Fruit fly (Drosophila melanogaster) whole organism, embryonic: ENCODE measurements around the gene ENGase.

Experiments
- ATbp ChIP-seq: fragments of 200-800 bp; sonication (Bioruptor generic); optimal IDR thresholded peaks from 2 replicates; lab custom pipeline; 2017; ENCODE audit warnings: missing biosample characterization, mild to moderate bottlenecking, missing genetic modification characterization, missing genetic modification reagents
- Abd-B ChIP-seq: fragments of 200-800 bp; sonication (Bioruptor generic); optimal IDR thresholded peaks from 2 replicates; lab custom pipeline; 2018; ENCODE audit warnings: missing biosample characterization, mild to moderate bottlenecking, missing genetic modification characterization, moderate library complexity
- Blimp-1 ChIP-seq: fragments of 200-800 bp; sonication (Bioruptor generic); optimal IDR thresholded peaks from 3 replicates; lab custom pipeline; 2018; ENCODE audit warnings: missing biosample characterization, missing genetic modification characterization, mild to moderate bottlenecking, moderate library complexity, missing genetic modification reagents
- C15 ChIP-seq: fragments of 200-800 bp; sonication (Bioruptor generic); IDR thresholded peaks from 3 replicates; pipeline ENCODE4 v1.3.6; 2022; ENCODE audit warnings: missing biosample characterization, missing genetic modification characterization
- CG10654 ChIP-seq: fragments of 200-800 bp; sonication (Bioruptor generic); optimal IDR thresholded peaks from 2 replicates; lab custom pipeline; 2016; ENCODE audit warnings: missing biosample characterization, missing genetic modification characterization
- CG11456 ChIP-seq: fragments of 200-800 bp; sonication (Bioruptor generic); IDR thresholded peaks from 3 replicates; pipeline ENCODE4 v1.3.6; 2022; ENCODE audit warnings: missing biosample characterization, missing genetic modification characterization
- CG11504 ChIP-seq: fragments of 200-800 bp; sonication (Bioruptor generic); optimal IDR thresholded peaks from 3 replicates; lab custom pipeline; 2019; ENCODE audit warnings: missing biosample characterization, mild to moderate bottlenecking, missing genetic modification characterization, moderate library complexity
- CG14050 ChIP-seq: fragments of 200-800 bp; sonication (Bioruptor generic); IDR thresholded peaks from 3 replicates; pipeline ENCODE4 v1.3.6; 2022; ENCODE audit warnings: missing biosample characterization, missing genetic modification characterization
- CG1603 ChIP-seq: fragments of 200-800 bp; sonication (Bioruptor generic); optimal IDR thresholded peaks from 2 replicates; lab custom pipeline; 2019; ENCODE audit warnings: missing biosample characterization, mild to moderate bottlenecking, missing genetic modification characterization, moderate library complexity
- CG16813 ChIP-seq: fragments of 200-800 bp; sonication (Bioruptor generic); IDR thresholded peaks from 3 replicates; pipeline ENCODE4 v1.3.6; 2022; ENCODE audit warnings: missing biosample characterization, missing genetic modification characterization; ENCODE audit not compliant: partially characterized antibody
- CG17359 ChIP-seq: fragments of 200-800 bp; sonication (Bioruptor generic); optimal IDR thresholded peaks from 3 replicates; lab custom pipeline; 2018; ENCODE audit warnings: missing biosample characterization, mild to moderate bottlenecking, missing genetic modification characterization, moderate library complexity
- CG3065 ChIP-seq: fragments of 200-800 bp; sonication (Bioruptor generic); optimal IDR thresholded peaks from 2 replicates; lab custom pipeline; 2016; ENCODE audit warnings: missing biosample characterization, missing genetic modification characterization
- CG31224 ChIP-seq: fragments of 200-800 bp; sonication (Bioruptor generic); IDR thresholded peaks from 2 replicates; pipeline ENCODE4 v1.3.6; 2022; ENCODE audit warnings: missing biosample characterization, missing genetic modification characterization
- CG31365 ChIP-seq: fragments of 200-800 bp; sonication (Bioruptor generic); optimal IDR thresholded peaks from 2 replicates; lab custom pipeline; 2018; ENCODE audit warnings: missing biosample characterization, mild to moderate bottlenecking, missing genetic modification characterization
- CG4424 ChIP-seq: fragments of 200-800 bp; sonication (Bioruptor generic); optimal IDR thresholded peaks from 3 replicates; lab custom pipeline; 2016; ENCODE audit warnings: missing biosample characterization, missing genetic modification characterization
- CG7987 ChIP-seq: fragments of 200-800 bp; sonication (Bioruptor generic); optimal IDR thresholded peaks from 2 replicates; lab custom pipeline; 2018; ENCODE audit warnings: missing biosample characterization, mild to moderate bottlenecking, missing genetic modification characterization, moderate library complexity
- CG9932 ChIP-seq: fragments of 200-800 bp; sonication (Bioruptor generic); IDR thresholded peaks from 2 replicates; pipeline ENCODE4 v1.3.6; 2022; ENCODE audit warnings: missing biosample characterization, missing genetic modification characterization
- Doc3 ChIP-seq: fragments of 200-800 bp; sonication (Bioruptor generic); IDR thresholded peaks from 3 replicates; pipeline ENCODE4 v1.3.6; 2022; ENCODE audit warnings: missing biosample characterization, missing genetic modification characterization; ENCODE audit not compliant: partially characterized antibody
- Drgx ChIP-seq: fragments of 200-800 bp; sonication (Bioruptor generic); IDR thresholded peaks from 2 replicates; pipeline ENCODE4 v1.3.6; 2022; ENCODE audit warnings: missing biosample characterization, missing genetic modification characterization
- H15 ChIP-seq: fragments of 200-800 bp; sonication (Bioruptor generic); IDR thresholded peaks from 3 replicates; pipeline ENCODE4 v1.3.6; 2022; ENCODE audit warnings: missing biosample characterization, missing genetic modification characterization
- Oaz ChIP-seq: fragments of 200-800 bp; sonication (Bioruptor generic); IDR thresholded peaks from 2 replicates; pipeline ENCODE4 v1.3.6; 2022; ENCODE audit warnings: missing biosample characterization, missing genetic modification characterization
- Pdp1 ChIP-seq, 2 experiments: fragments of 200-800 bp; sonication (Bioruptor generic); optimal IDR thresholded peaks; 3 replicates each; lab custom pipeline; 2016; ENCODE audit warnings: missing biosample characterization in 2 of 2, missing genetic modification characterization in 2 of 2, mild to moderate bottlenecking in 1 of 2, moderate library complexity in 1 of 2
- Ptx1 ChIP-seq: fragments of 200-800 bp; sonication (Bioruptor generic); IDR thresholded peaks from 2 replicates; pipeline ENCODE4 v1.3.6; 2022; ENCODE audit warnings: missing biosample characterization, missing genetic modification characterization
- Rfx ChIP-seq: fragments of 200-800 bp; sonication (Bioruptor generic); IDR thresholded peaks from 2 replicates; pipeline ENCODE4 v1.3.6; 2022; ENCODE audit warnings: missing biosample characterization, missing genetic modification characterization
- Sox102F ChIP-seq: fragments of 200-800 bp; sonication (Bioruptor generic); optimal IDR thresholded peaks from 2 replicates; lab custom pipeline; 2018; ENCODE audit warnings: missing biosample characterization, mild to moderate bottlenecking, missing genetic modification characterization, moderate library complexity
- Spps ChIP-seq: fragments of 200-800 bp; sonication (Bioruptor generic); optimal IDR thresholded peaks from 2 replicates; lab custom pipeline; 2018; ENCODE audit warnings: missing biosample characterization, mild to moderate bottlenecking, missing genetic modification characterization
- Xrp1 ChIP-seq: fragments of 200-800 bp; sonication (Bioruptor generic); IDR thresholded peaks from 2 replicates; pipeline ENCODE4 v1.3.6; 2022; ENCODE audit warnings: missing biosample characterization, missing genetic modification characterization
- amos ChIP-seq: fragments of 200-800 bp; sonication (Bioruptor generic); IDR thresholded peaks from 2 replicates; pipeline ENCODE4 v1.3.6; 2022; ENCODE audit warnings: missing biosample characterization, missing genetic modification characterization; ENCODE audit not compliant: partially characterized antibody
- bab2 ChIP-seq: fragments of 200-800 bp; sonication (Bioruptor generic); optimal IDR thresholded peaks from 2 replicates; lab custom pipeline; 2016; ENCODE audit warnings: missing biosample characterization, missing genetic modification characterization
- chinmo ChIP-seq: fragments of 200-800 bp; sonication (Bioruptor generic); IDR thresholded peaks from 4 replicates; pipeline ENCODE4 v1.3.6; 2022; ENCODE audit warnings: missing biosample characterization, missing genetic modification characterization; ENCODE audit not compliant: partially characterized antibody
- crc ChIP-seq: fragments of 200-800 bp; sonication (Bioruptor generic); optimal IDR thresholded peaks from 2 replicates; lab custom pipeline; 2016; ENCODE audit warnings: missing biosample characterization, missing genetic modification characterization
- crol ChIP-seq: fragments of 200-800 bp; sonication (Bioruptor generic); IDR thresholded peaks from 2 replicates; pipeline ENCODE4 v1.3.6; 2022; ENCODE audit warnings: missing biosample characterization, missing genetic modification characterization
- dmrt99B ChIP-seq: fragments of 200-800 bp; sonication (Bioruptor generic); optimal IDR thresholded peaks from 2 replicates; lab custom pipeline; 2018; ENCODE audit warnings: missing biosample characterization, mild to moderate bottlenecking, missing genetic modification characterization, moderate library complexity
- eve ChIP-seq, 2 experiments: fragments of >200 bp; optimal IDR thresholded peaks; 2 replicates each; lab custom pipeline; 2017; ENCODE audit warnings: missing biosample characterization in 2 of 2, missing genetic modification characterization in 2 of 2
- gem ChIP-seq: fragments of 200-800 bp; sonication (Bioruptor generic); optimal IDR thresholded peaks from 2 replicates; lab custom pipeline; 2019; ENCODE audit warnings: missing biosample characterization, mild to moderate bottlenecking, missing genetic modification characterization, moderate library complexity
- lilli ChIP-seq: fragments of 200-800 bp; sonication (Bioruptor generic); optimal IDR thresholded peaks from 3 replicates; lab custom pipeline; 2016; ENCODE audit warnings: missing biosample characterization, missing genetic modification characterization
- mld ChIP-seq: fragments of 200-800 bp; sonication (Bioruptor generic); IDR thresholded peaks from 3 replicates; pipeline ENCODE4 v1.3.6; 2022; ENCODE audit warnings: missing biosample characterization, missing genetic modification characterization; ENCODE audit not compliant: partially characterized antibody
- phol ChIP-seq: fragments of 200-800 bp; sonication (Bioruptor generic); optimal IDR thresholded peaks from 3 replicates; lab custom pipeline; 2018; ENCODE audit warnings: missing biosample characterization, mild to moderate bottlenecking, missing genetic modification characterization, moderate library complexity
- run ChIP-seq: fragments of 200-800 bp; sonication (Bioruptor generic); optimal IDR thresholded peaks from 3 replicates; lab custom pipeline; 2018; ENCODE audit warnings: missing biosample characterization, mild to moderate bottlenecking, missing genetic modification characterization
- schlank ChIP-seq: fragments of 200-800 bp; sonication (Bioruptor generic); optimal IDR thresholded peaks from 2 replicates; lab custom pipeline; 2018; ENCODE audit warnings: missing biosample characterization, mild to moderate bottlenecking, missing genetic modification characterization
- sd ChIP-seq: fragments of 200-800 bp; sonication (Bioruptor generic); optimal IDR thresholded peaks from 3 replicates; lab custom pipeline; 2018; ENCODE audit warnings: missing biosample characterization, mild to moderate bottlenecking, missing genetic modification characterization, moderate library complexity
- sens ChIP-seq: fragments of 200-800 bp; sonication (Bioruptor generic); peaks from one replicate; lab custom pipeline; 2016; ENCODE audit warnings: missing biosample characterization, missing genetic modification characterization
- sens-2 ChIP-seq: fragments of 200-800 bp; sonication (Bioruptor generic); IDR thresholded peaks from 2 replicates; pipeline ENCODE4 v1.3.6; 2022; ENCODE audit warnings: missing biosample characterization, missing genetic modification characterization
- sisA ChIP-seq: fragments of 200-800 bp; sonication (Bioruptor generic); IDR thresholded peaks from 2 replicates; pipeline ENCODE4 v1.3.6; 2022; ENCODE audit warnings: missing biosample characterization, missing genetic modification characterization
- sr ChIP-seq: fragments of 200-800 bp; sonication (Bioruptor generic); IDR thresholded peaks from 3 replicates; pipeline ENCODE4 v1.3.6; 2022; ENCODE audit warnings: missing biosample characterization, missing genetic modification characterization
- sug ChIP-seq: fragments of 200-800 bp; optimal IDR thresholded peaks from 2 replicates; lab custom pipeline; 2019; ENCODE audit warnings: missing biosample characterization, mild to moderate bottlenecking, missing genetic modification characterization, moderate library complexity
- tgo ChIP-seq: fragments of 200-800 bp; sonication (Bioruptor generic); IDR thresholded peaks from 3 replicates; pipeline ENCODE4 v1.3.6; 2022; ENCODE audit warnings: missing biosample characterization, missing genetic modification characterization
- wdn ChIP-seq: fragments of 200-800 bp; sonication (Bioruptor generic); IDR thresholded peaks from 2 replicates; pipeline ENCODE4 v1.3.6; 2022; ENCODE audit warnings: missing biosample characterization, missing genetic modification characterization
- zfh1 ChIP-seq: fragments of 200-800 bp; sonication (Bioruptor generic); IDR thresholded peaks from 3 replicates; pipeline ENCODE4 v1.3.6; 2022; ENCODE audit warnings: missing biosample characterization, missing genetic modification characterization

The ENGase gene

dm6 chrX:17472930-17473668 lies 49.7 kb downstream of the ENGase start (continued):
- TF ChIP-seq H15 (no peak), CG16813 (GFP tag; lab: Robert Waterston, UW) (no peak), CG7987 (peak; percentile 17), mld (GFP tag; lab: Robert Waterston, UW) (no peak), C15 (GFP tag; lab: Robert Waterston, UW) (no peak), amos (no peak), CG10654 (GFP tag; lab: Kevin White, UChicago) (peak; percentile 45), Oaz (GFP tag; lab: Robert Waterston, UW) (no peak), Abd-B (GFP tag; lab: Kevin White, UChicago) (no peak), sisA (GFP tag; lab: Robert Waterston, UW) (no peak), sens-2 (GFP tag; lab: Robert Waterston, UW) (no peak), Rfx (GFP tag; lab: Robert Waterston, UW) (no peak), CG31365 (tag; lab: Kevin White, UChicago) (no peak), sug (tag; lab: Kevin White, UChicago) (no peak), phol (tag; lab: Kevin White, UChicago) (no peak), CG3065 (GFP tag; lab: Kevin White, UChicago) (no peak), schlank (no peak), Doc3 (no peak)

- no peak for TF ChIP-seq zfh1
- TF ChIP-seq mld (GFP tag; lab: Robert Waterston, UW) = no peak
- TF ChIP-seq sens = peak; percentile 29
- 0 out of 2 replicates have a peak, but pooled peaks have one; percentile 13 for TF ChIP-seq sisA (GFP tag; lab: Robert Waterston, UW)
- TF ChIP-seq CG11456 = no peak
- TF ChIP-seq CG1603 (tag; lab: Kevin White, UChicago) = peak; percentile 2
- TF ChIP-seq bab2 (GFP tag; lab: Kevin White, UChicago) = no peak
- TF ChIP-seq CG17359 (tag; lab: Kevin White, UChicago) = peak; percentile 13
- 0 out of 3 replicates have a peak, but pooled peaks have one; percentile 24 for TF ChIP-seq sr
- peak; percentile 54 for TF ChIP-seq Drgx
- no peak for TF ChIP-seq ATbp (GFP tag; lab: Kevin White, UChicago)
- TF ChIP-seq Xrp1 = 0 out of 2 replicates have a peak, but pooled peaks have one; percentile 25
- no peak for TF ChIP-seq run (tag; lab: Kevin White, UChicago)
- TF ChIP-seq dmrt99B = peak; percentile 10
- peak; percentile 44 for TF ChIP-seq Blimp-1 (GFP tag; lab: Kevin White, UChicago)
- TF ChIP-seq Sox102F (GFP tag; lab: Kevin White, UChicago) = peak; percentile 22
- TF ChIP-seq Ptx1 (GFP tag; lab: Robert Waterston, UW) = 0 out of 2 replicates have a peak, but pooled peaks have one; percentile 13
- no peak for TF ChIP-seq CG31224 (GFP tag; lab: Robert Waterston, UW)
- peak; percentile 8 for TF ChIP-seq phol (tag; lab: Kevin White, UChicago)
- TF ChIP-seq CG11504 = peak; percentile 15
- peak; percentile 29 for TF ChIP-seq gem
- 0 out of 2 replicates have a peak, but pooled peaks have one; percentile 54 for TF ChIP-seq crol
Measured at dm6 chrX:17473879-17474278, 50.5 kb downstream of the ENGase start.

DNA sequence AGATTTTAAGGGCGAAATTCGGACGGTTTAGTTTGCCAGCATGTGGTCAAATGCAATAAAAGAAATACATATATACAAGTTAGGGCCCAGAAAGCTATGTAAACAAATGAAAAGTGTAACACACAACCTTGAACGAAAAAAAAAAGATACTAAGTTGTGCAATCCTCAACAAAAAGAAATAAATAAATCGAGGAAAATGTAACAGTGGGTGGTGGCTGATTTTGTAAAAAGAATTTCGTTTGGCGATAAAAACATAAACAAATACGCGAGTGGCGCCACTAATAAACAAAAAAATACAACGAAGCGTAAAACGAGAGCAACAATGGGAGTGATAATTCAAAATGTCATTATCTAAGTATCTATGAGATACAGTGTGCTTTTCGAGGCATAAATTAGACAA lies 53.6 kb downstream of the ENGase start:
- no peak for TF ChIP-seq CG4424 (GFP tag; lab: Kevin White, UChicago)
- peak; percentile 54 for TF ChIP-seq sd (tag; lab: Kevin White, UChicago)
- TF ChIP-seq eve (GFP tag; optimal IDR thresholded peaks at IDR 0.05; lab: Kevin White, UChicago) = peak in 1 of 2 experiments; percentile 52
- 0 out of 4 replicates have a peak, but pooled peaks have one; percentile 29 for TF ChIP-seq chinmo
- TF ChIP-seq Spps (tag; lab: Kevin White, UChicago) = no peak
- TF ChIP-seq Pdp1 (GFP tag; optimal IDR thresholded peaks at IDR 0.05; lab: Kevin White, UChicago) = peak in 1 of 2 experiments; percentile 46
- no peak for TF ChIP-seq crc (GFP tag; lab: Kevin White, UChicago)
- TF ChIP-seq CG9932 (GFP tag; lab: Robert Waterston, UW) = no peak
- TF ChIP-seq wdn (GFP tag; lab: Robert Waterston, UW) = no peak
- no peak for TF ChIP-seq tgo (GFP tag; lab: Robert Waterston, UW)
- TF ChIP-seq CG14050 (GFP tag; lab: Robert Waterston, UW) = no peak
- TF ChIP-seq lilli (GFP tag; lab: Kevin White, UChicago) = no peak
